Worm (Caenorhabditis elegans) whole organism, young adult: ENCODE measurements around the gene sru-20.

Source experiments
- B0019.2 ChIP-seq: fragments of 200-800 bp; sonication (Bioruptor generic); conservative IDR thresholded peaks from 2 replicates; pipeline ENCODE4 v1.3.6; 2022; ENCODE audit warnings: missing genetic modification reagents, missing genetic modification characterization, missing compliant biosample characterization
- ama-1 ChIP-seq, 3 experiments: fragments of 150-350 bp in 1 of 3; sonication (generic microtip) in 2 of 3; optimal IDR thresholded peaks; 2 replicates each; lab custom pipeline; 2014 to 2018; ENCODE audit warnings: missing biosample characterization in 2 of 3, missing genetic modification characterization in 2 of 3, missing genetic modification reagents in 2 of 3
- ceh-100 ChIP-seq: fragments of 200-800 bp; sonication (Bioruptor generic); IDR thresholded peaks from 2 replicates; pipeline ENCODE4 v1.3.6; 2022; ENCODE audit warnings: missing genetic modification reagents, missing genetic modification characterization, missing compliant biosample characterization
- chd-7 ChIP-seq: sonication (generic microtip); optimal IDR thresholded peaks from 2 replicates; lab custom pipeline; 2016; ENCODE audit warnings: mild to moderate bottlenecking, missing genetic modification characterization, moderate library complexity, missing compliant biosample characterization
- egl-44 ChIP-seq: fragments of 200-800 bp; sonication (Bioruptor generic); IDR thresholded peaks from 2 replicates; pipeline ENCODE4 v1.3.6; 2022; ENCODE audit warnings: missing genetic modification reagents, missing genetic modification characterization, missing compliant biosample characterization
- hsf-1 ChIP-seq: fragments of 200-800 bp; sonication (Bioruptor generic); IDR thresholded peaks from 2 replicates; pipeline ENCODE4 v1.3.6; 2022; ENCODE audit warnings: missing genetic modification reagents, missing genetic modification characterization, missing compliant biosample characterization
- nhr-80 ChIP-seq: sonication (generic microtip); optimal IDR thresholded peaks from 2 replicates; lab custom pipeline; 2016; ENCODE audit warnings: missing genetic modification characterization, missing compliant biosample characterization
- pha-4 ChIP-seq: fragments of 150-350 bp; sonication (generic microtip); optimal IDR thresholded peaks from 2 replicates; lab custom pipeline; 2014; ENCODE audit warnings: missing biosample characterization, missing genetic modification reagents, missing genetic modification characterization
- unc-62 ChIP-seq: fragments of 150-350 bp; optimal IDR thresholded peaks from 2 replicates; lab custom pipeline; 2014; ENCODE audit warnings: missing biosample characterization, missing genetic modification reagents, missing genetic modification characterization
- ztf-26 ChIP-seq: sonication (generic microtip); optimal IDR thresholded peaks from 2 replicates; lab custom pipeline; 2017; ENCODE audit warnings: missing genetic modification characterization, missing compliant biosample characterization

- TF ChIP-seq ceh-100 (GFP tag; lab: Robert Waterston, UW) (no peak), ztf-26 (tag; lab: Kevin White, UChicago) (no peak), unc-62 (no peak), chd-7 (tag; lab: Kevin White, UChicago) (no peak), ama-1 (optimal IDR thresholded peaks at IDR 0.05; lab: Kevin White, UChicago) (no peak), ama-1 (GFP tag; optimal IDR thresholded peaks at IDR 0.05; lab: Kevin White, UChicago) (no peak), egl-44 (GFP tag; lab: Robert Waterston, UW) (no peak), B0019.2 (GFP tag; lab: Robert Waterston, UW) (no peak), pha-4 (tag; lab: Kevin White, UChicago) (no peak), nhr-80 (tag; lab: Kevin White, UChicago) (no peak), hsf-1 (GFP tag; lab: Robert Waterston, UW) (no peak)
These were observed 35.8 kb downstream of the sru-20 start, which contains the start of gene F53B2.5 for ce11 chrIV:12531047-12531446.
